Worm (Caenorhabditis elegans): Measurements from ENCODE around the gene grl-29.
"Not testable (repeated sequence)": the region's sequence is repeated elsewhere in the genome, so short reads cannot be mapped to it uniquely, and the experiment has no call there.

grl-29 gene

ce11 chrV:3579795-3580194 is 24.8 kb upstream of the grl-29 start (continued):
- TF ChIP-seq nhr-237 (tag; optimal IDR thresholded peaks at IDR 0.05) (no peak), lin-14 (GFP tag; optimal IDR thresholded peaks at IDR 0.05) (peak; percentile 85), grh-1 (GFP tag; IDR thresholded peaks at IDR 0.05) (no peak)

- no peak for TF ChIP-seq efl-1 (optimal IDR thresholded peaks at IDR 0.05)
- TF ChIP-seq efl-1 (GFP tag; optimal IDR thresholded peaks at IDR 0.05 in 1 of 2): peak in 1 of 2 experiments; percentile 88
- TF ChIP-seq lin-14 (GFP tag; optimal IDR thresholded peaks at IDR 0.05): peak; percentile 29
- peak in 1 of 3 experiments; percentile 11 for TF ChIP-seq dpl-1 (GFP tag; optimal IDR thresholded peaks at IDR 0.05)
- TF ChIP-seq dsc-1 (tag; optimal IDR thresholded peaks at IDR 0.05): peak; percentile 6
- peak; percentile 27 for TF ChIP-seq fkh-8 (tag; optimal IDR thresholded peaks at IDR 0.05)
- no peak for TF ChIP-seq nhr-77 (tag; optimal IDR thresholded peaks at IDR 0.05)
Observed at ce11 chrV:3579248-3579647, 24.2 kb upstream of the grl-29 start.

ce11 chrV:3578813-3579212 is 23.8 kb upstream of the grl-29 start, which contains the start of gene pygl-1:
Gene pygl-1 (plus strand): TSS chrV:3579023.
- peak; percentile 46 to 73 for TF ChIP-seq efl-1 (optimal IDR thresholded peaks at IDR 0.05)
- peak; percentile 64 to 90 for TF ChIP-seq efl-1 (GFP tag; optimal IDR thresholded peaks at IDR 0.05 in 1 of 2)
- TF ChIP-seq mep-1 (tag; optimal IDR thresholded peaks at IDR 0.05): no peak
- no peak for TF ChIP-seq pag-3 (tag; optimal IDR thresholded peaks at IDR 0.05; ENCODE audit: borderline replicate concordance, insufficient read depth)
- TF ChIP-seq skn-1 (tag; optimal IDR thresholded peaks at IDR 0.05): no peak
- TF ChIP-seq lsy-2 (tag; optimal IDR thresholded peaks at IDR 0.05): peak; percentile 64 to 92
- TF ChIP-seq C34B4.2 (tag; optimal IDR thresholded peaks at IDR 0.05): no peak
- TF ChIP-seq unc-130 (tag; optimal IDR thresholded peaks at IDR 0.05): no peak
- TF ChIP-seq lin-35 (GFP tag; optimal IDR thresholded peaks at IDR 0.05): peak; percentile 6 to 54
- TF ChIP-seq blmp-1 (tag; optimal IDR thresholded peaks at IDR 0.05): no peak
- TF ChIP-seq nhr-85 (tag): no peak
- TF ChIP-seq snu-23 (GFP tag; optimal IDR thresholded peaks at IDR 0.05): no peak
- TF ChIP-seq lin-39 (tag; optimal IDR thresholded peaks at IDR 0.05): no peak
- TF ChIP-seq F16B12.6 (tag; optimal IDR thresholded peaks at IDR 0.05): peak; percentile 32
- TF ChIP-seq dpl-1 (GFP tag; optimal IDR thresholded peaks at IDR 0.05): peak in 2 of 3 experiments; percentile 24 to 70
- TF ChIP-seq egl-27 (tag; optimal IDR thresholded peaks at IDR 0.05): no peak

- TF ChIP-seq egl-27 (tag; optimal IDR thresholded peaks at IDR 0.05) (no peak), elt-3 (tag; optimal IDR thresholded peaks at IDR 0.05) (no peak), zip-4 (GFP tag; optimal IDR thresholded peaks at IDR 0.05) (no peak), lin-13 (GFP tag; optimal IDR thresholded peaks at IDR 0.05) (no peak), egl-13 (tag; optimal IDR thresholded peaks at IDR 0.05) (no peak), ztf-11 (tag; optimal IDR thresholded peaks at IDR 0.05) (no peak), skn-1 (tag; optimal IDR thresholded peaks at IDR 0.05) (no peak), nhr-77 (tag; optimal IDR thresholded peaks at IDR 0.05) (no peak), nhr-12 (tag; optimal IDR thresholded peaks at IDR 0.05) (no peak)
Observed at ce11 chrV:3575759-3576158, 20.7 kb upstream of the grl-29 start, which contains the start of gene grl-27. Gene grl-27 (minus strand): TSS chrV:3575859.

ce11 chrV:3572408-3572807 is 17.4 kb upstream of the grl-29 start, which contains the start of gene F40C5.1:
Gene F40C5.1 (plus strand): TSS chrV:3572708.
- TF ChIP-seq pax-3, blmp-1, aha-1 (tag; optimal IDR thresholded peaks at IDR 0.05): not testable (repeated sequence)

ce11 chrV:3570695-3571094 is 15.7 kb upstream of the grl-29 start, which contains the start of gene F40C5.2:
Gene F40C5.2 (plus strand): TSS chrV:3570995.
- TF ChIP-seq lir-3 (tag; optimal IDR thresholded peaks at IDR 0.05; ENCODE audit: poor library complexity); elt-3 (tag; optimal IDR thresholded peaks at IDR 0.05); pax-3 (tag; optimal IDR thresholded peaks at IDR 0.05): not testable (repeated sequence)
